Worm (Caenorhabditis elegans) whole organism, L4/young adult: ENCODE measurements around the gene dyf-13.

Experiments
- W03F9.2 ChIP-seq: fragments of 150-350 bp; optimal IDR thresholded peaks from 2 replicates; lab custom pipeline; 2014; ENCODE audit warnings: missing biosample characterization, missing genetic modification characterization
- dao-5 ChIP-seq: sonication (generic microtip); optimal IDR thresholded peaks from 2 replicates; lab custom pipeline; 2016; ENCODE audit warnings: missing genotype, missing genetic modification characterization, moderate library complexity, missing compliant biosample characterization
- him-1 ChIP-seq: sonication (generic microtip); optimal IDR thresholded peaks from 2 replicates; lab custom pipeline; 2016; ENCODE audit warnings: missing genotype, missing genetic modification reagents, missing genetic modification characterization, missing compliant biosample characterization

The dyf-13 gene

DNA sequence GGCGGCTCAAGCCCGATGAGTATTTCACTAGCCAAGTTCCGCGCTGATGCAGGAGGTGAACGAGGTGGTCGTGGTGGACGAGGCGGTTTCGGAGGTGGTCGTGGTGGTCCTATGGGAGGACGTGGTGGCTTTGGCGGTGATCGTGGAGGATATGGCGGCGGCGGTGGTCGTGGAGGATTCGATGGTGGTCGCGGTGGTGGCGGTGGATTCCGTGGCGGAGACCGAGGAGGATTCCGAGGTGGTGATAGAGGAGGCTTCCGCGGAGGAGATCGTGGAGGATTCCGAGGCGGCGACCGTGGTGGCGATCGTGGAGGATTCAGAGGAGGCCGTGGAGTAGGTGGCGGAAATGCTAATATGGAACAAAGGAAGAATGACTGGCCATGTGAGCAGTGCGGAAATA lies 16.4 kb downstream of the dyf-13 start:
- TF ChIP-seq dao-5 (tag; lab: Kevin White, UChicago) (no peak), him-1 (tag; lab: Kevin White, UChicago) (no peak), W03F9.2 (tag; lab: Kevin White, UChicago) (no peak)

DNA sequence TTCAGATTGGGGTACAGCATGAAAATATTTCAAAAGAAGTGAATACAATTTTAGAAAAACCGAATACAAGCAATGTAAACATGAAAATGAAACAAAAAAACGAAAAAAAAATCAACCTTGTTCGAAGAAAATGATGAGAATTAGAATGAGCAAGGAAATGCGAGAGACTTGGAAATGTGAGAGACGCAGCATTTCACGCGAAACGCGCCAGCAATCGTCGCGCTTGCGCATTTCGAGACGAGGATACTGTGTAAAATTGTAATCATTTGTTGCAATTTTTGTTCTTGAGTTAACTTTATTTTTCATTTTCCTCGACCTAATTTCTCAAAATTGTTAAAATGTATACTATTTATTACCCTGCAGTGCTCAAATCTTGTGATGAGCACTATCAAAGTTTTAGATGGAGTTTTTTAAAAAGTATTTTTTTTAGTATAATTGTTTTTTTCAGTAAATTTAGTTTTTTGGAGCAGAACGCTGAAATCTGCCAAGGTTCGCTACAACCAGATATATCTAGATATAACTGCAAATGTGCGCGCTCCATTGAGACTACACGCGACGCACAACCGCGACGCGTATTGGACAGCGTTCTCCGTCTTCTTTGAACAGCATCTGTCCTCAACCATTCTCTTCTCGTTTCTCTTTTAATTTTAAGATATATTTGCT lies 19.1 kb downstream of the dyf-13 start, which contains the start of gene fust-1:
Gene fust-1, plus strand, starts transcription at position 613 of the 663 bp plus-strand sequence.
- TF ChIP-seq dao-5 (tag; lab: Kevin White, UChicago) (no peak), W03F9.2 (tag; lab: Kevin White, UChicago) (peak; percentile 97), him-1 (tag; lab: Kevin White, UChicago) (peak; percentile 86)

ce11 chrII:7148099-7148498 lies 23.1 kb downstream of the dyf-13 start, which contains the start of gene T07F8.1:
T07F8.1 (plus strand) TSS chrII:7148399.
- TF ChIP-seq dao-5 (tag; lab: Kevin White, UChicago) = no peak
- TF ChIP-seq him-1 (tag; lab: Kevin White, UChicago) = no peak
- TF ChIP-seq W03F9.2 (tag; lab: Kevin White, UChicago) = no peak

ce11 chrII:7147550-7147949 lies 23.6 kb downstream of the dyf-13 start:
- TF ChIP-seq him-1 (tag; lab: Kevin White, UChicago) (no peak), W03F9.2 (tag; lab: Kevin White, UChicago) (peak; percentile 56)

ce11 chrII:7146240-7146639 lies 24.9 kb downstream of the dyf-13 start:
- TF ChIP-seq W03F9.2 (tag; lab: Kevin White, UChicago) = no peak
- no peak for TF ChIP-seq dao-5 (tag; lab: Kevin White, UChicago)
- TF ChIP-seq him-1 (tag; lab: Kevin White, UChicago) = no peak

DNA sequence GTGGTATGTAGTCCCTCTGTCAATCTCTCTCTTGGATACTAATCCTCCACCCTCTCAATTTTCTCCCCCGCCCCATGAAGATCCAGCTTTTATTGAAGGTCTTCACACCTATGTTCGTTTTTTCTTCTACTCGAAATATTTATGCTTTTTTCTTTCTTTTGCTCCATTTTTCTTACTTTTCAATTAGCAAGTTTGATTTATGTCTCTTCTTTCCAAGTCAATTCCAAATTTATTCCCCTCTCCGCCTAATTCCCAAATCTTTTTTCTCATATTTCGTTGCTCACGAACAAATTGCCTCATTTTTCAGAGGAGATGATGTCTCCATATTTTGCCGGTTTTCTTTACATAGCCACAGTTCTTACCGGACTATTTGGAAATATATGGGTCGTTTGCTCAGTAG lies 26.8 kb downstream of the dyf-13 start, which contains the start of gene npr-31:
Gene npr-31, plus strand, starts transcription at position 301 of the 400 bp plus-strand sequence.
- no peak for TF ChIP-seq dao-5 (tag; lab: Kevin White, UChicago)

ce11 chrII:7139064-7139463 lies 32.1 kb downstream of the dyf-13 start:
- TF ChIP-seq dao-5 (tag; lab: Kevin White, UChicago) (no peak), him-1 (tag; lab: Kevin White, UChicago) (no peak), W03F9.2 (tag; lab: Kevin White, UChicago) (no peak)

ce11 chrII:7131871-7132693 lies 39.1 kb downstream of the dyf-13 start, which contains the start of the genes T07F8.4 and gld-3:
T07F8.4 (minus strand) TSS chrII:7132032.
gld-3 (plus strand) TSS chrII:7132643.
- TF ChIP-seq him-1 (tag; lab: Kevin White, UChicago) (no peak), W03F9.2 (tag; lab: Kevin White, UChicago) (peak; percentile 47)

ce11 chrII:7126457-7126856 lies 44.7 kb downstream of the dyf-13 start, which contains the start of gene F10E7.1:
F10E7.1 (plus strand) TSS chrII:7126757.
- TF ChIP-seq W03F9.2 (tag; lab: Kevin White, UChicago) = no peak
- TF ChIP-seq him-1 (tag; lab: Kevin White, UChicago) = no peak
- TF ChIP-seq dao-5 (tag; lab: Kevin White, UChicago) = no peak

DNA sequence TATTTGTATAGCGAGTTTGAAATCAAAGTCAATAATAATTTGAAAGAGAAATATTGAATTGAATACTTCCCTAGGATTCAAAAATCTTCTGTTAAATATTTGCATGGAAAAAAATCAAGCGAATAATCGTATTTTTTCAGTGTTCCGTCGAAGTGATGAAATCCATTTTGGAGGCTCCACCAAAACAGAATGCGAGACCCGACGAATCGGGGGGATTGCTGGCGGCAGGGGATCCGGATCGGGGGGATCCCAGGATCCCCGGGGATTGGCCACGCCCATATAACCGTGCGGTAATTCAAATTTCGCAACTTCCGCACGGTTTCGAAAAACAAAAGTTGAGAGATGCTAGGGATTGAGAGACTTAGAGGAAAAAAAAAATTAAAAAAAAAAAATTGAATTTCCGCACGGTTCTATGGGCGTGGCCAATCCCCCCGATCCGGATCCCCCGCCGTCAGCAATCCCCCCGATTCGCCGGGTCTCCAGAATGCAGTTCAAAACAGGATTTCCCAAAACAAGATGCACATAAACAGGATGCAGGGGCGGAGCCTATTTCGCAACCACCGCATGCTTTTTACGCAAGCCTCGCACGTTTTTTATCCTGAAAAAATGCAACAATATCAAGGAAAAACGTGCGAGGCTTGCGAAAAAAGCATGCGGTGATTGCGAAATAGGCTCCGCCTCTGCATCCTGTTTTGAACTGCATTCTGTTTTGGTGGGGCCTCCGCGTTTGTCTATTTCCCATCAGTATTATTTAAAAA lies 48.3 kb downstream of the dyf-13 start, which contains the start of gene F10E7.11:
Gene F10E7.11, minus strand, starts transcription at position 232 of the 758 bp plus-strand sequence.
- TF ChIP-seq him-1 (tag; lab: Kevin White, UChicago) (no peak), W03F9.2 (tag; lab: Kevin White, UChicago) (no peak), dao-5 (tag; lab: Kevin White, UChicago) (no peak)

ce11 chrII:7121762-7122292 lies 49.3 kb downstream of the dyf-13 start, which contains the start of gene F10E7.2:
F10E7.2 (plus strand) TSS chrII:7122242.
- TF ChIP-seq dao-5 (tag; lab: Kevin White, UChicago) = no peak
- TF ChIP-seq W03F9.2 (tag; lab: Kevin White, UChicago) = no peak
- TF ChIP-seq him-1 (tag; lab: Kevin White, UChicago) = no peak

ce11 chrII:7119525-7119924 lies 51.6 kb downstream of the dyf-13 start:
- no peak for TF ChIP-seq dao-5 (tag; lab: Kevin White, UChicago)
- TF ChIP-seq W03F9.2 (tag; lab: Kevin White, UChicago) = no peak
- TF ChIP-seq him-1 (tag; lab: Kevin White, UChicago) = no peak
